Worm (Caenorhabditis elegans): ENCODE results near the gene pho-12.

DNA sequence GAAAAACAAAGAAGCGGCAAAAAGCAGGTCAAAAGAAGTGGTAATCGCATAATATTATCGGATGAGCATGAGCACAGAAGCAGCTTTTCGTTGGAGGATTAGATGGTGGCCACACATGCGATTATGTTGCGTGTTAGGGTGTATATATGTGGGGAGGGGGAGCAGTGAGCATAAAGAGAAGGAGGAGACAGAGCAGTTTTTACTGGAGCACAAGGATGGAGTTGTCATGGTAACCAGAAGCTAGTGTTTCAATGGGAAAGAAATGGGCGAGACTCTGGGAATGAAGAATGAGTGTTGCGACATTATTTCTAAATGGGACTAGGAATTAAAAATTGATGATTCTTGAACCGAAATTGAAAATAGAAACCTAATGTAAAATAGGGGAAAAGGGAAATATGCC is 7.3 kb upstream of the pho-12 start, which contains the start of gene C27A2.8:
- no peak for TF ChIP-seq klf-2 (GFP tag; conservative IDR thresholded peaks at IDR 0.05)
- TF ChIP-seq tab-1 (GFP tag; IDR thresholded peaks at IDR 0.05): no peak
- TF ChIP-seq cog-1 (tag; optimal IDR thresholded peaks at IDR 0.05): no peak

All from whole organism, midembryonic.